Fruit fly (Drosophila melanogaster) whole organism, wandering third instar larva: ENCODE data around the gene CAH4.

Source experiments
- Abd-B ChIP-seq: fragments of >200 bp; optimal IDR thresholded peaks from 2 replicates; lab custom pipeline; 2017; ENCODE audit warnings: missing biosample characterization, missing genetic modification characterization
- CG32264 ChIP-seq: fragments of 200-800 bp; sonication (Bioruptor generic); optimal IDR thresholded peaks from 2 replicates; lab custom pipeline; 2016; ENCODE audit warnings: missing biosample characterization, missing genetic modification characterization
- CG9705 ChIP-seq: fragments of 200-800 bp; sonication (Bioruptor generic); optimal IDR thresholded peaks from 2 replicates; lab custom pipeline; 2018; ENCODE audit warnings: missing biosample characterization, mild to moderate bottlenecking, missing genetic modification characterization
- CrebA ChIP-seq: fragments of 200-800 bp; sonication (Bioruptor generic); optimal IDR thresholded peaks from 2 replicates; lab custom pipeline; 2016; ENCODE audit warnings: missing biosample characterization, mild to moderate bottlenecking, missing genetic modification characterization, borderline replicate concordance
- Dfd ChIP-seq: fragments of >200 bp; optimal IDR thresholded peaks from 2 replicates; lab custom pipeline; 2017; ENCODE audit warnings: missing biosample characterization, missing genetic modification characterization
- Dif ChIP-seq: fragments of 200-275, 200-300 bp; sonication (Bioruptor generic); optimal IDR thresholded peaks from 2 replicates; lab custom pipeline; 2018; ENCODE audit warnings: missing biosample characterization, missing genetic modification characterization; ENCODE audit not compliant: partially characterized antibody
- GATAd ChIP-seq: sonication (Bioruptor generic); optimal IDR thresholded peaks from 2 replicates; lab custom pipeline; 2016; ENCODE audit warnings: missing biosample characterization, missing genetic modification characterization
- HLH106 ChIP-seq: fragments of 200-800 bp; optimal IDR thresholded peaks from 3 replicates; lab custom pipeline; 2019; ENCODE audit warnings: missing biosample characterization, mild to moderate bottlenecking, missing genetic modification characterization, moderate library complexity
- Hnf4 ChIP-seq: fragments of 200-800 bp; sonication (Bioruptor generic); optimal IDR thresholded peaks from 2 replicates; lab custom pipeline; 2016; ENCODE audit warnings: missing biosample characterization, mild to moderate bottlenecking, missing genetic modification characterization
- Hr78 ChIP-seq: fragments of >200 bp; optimal IDR thresholded peaks from 2 replicates; lab custom pipeline; 2017; ENCODE audit warnings: missing biosample characterization, missing genetic modification characterization
- Hr83 ChIP-seq: fragments of 200-300 bp; sonication (Bioruptor generic); optimal IDR thresholded peaks from 2 replicates; lab custom pipeline; 2016; ENCODE audit warnings: missing biosample characterization, mild to moderate bottlenecking, missing genetic modification characterization, moderate library complexity; ENCODE audit not compliant: poor library complexity, severe bottlenecking
- Jra ChIP-seq: sonication (Bioruptor generic); optimal IDR thresholded peaks from 2 replicates; lab custom pipeline; 2016; ENCODE audit warnings: missing biosample characterization, missing genetic modification characterization
- Mio ChIP-seq: sonication (Bioruptor generic); optimal IDR thresholded peaks from 2 replicates; lab custom pipeline; 2016; ENCODE audit warnings: missing biosample characterization, missing genetic modification characterization
- Myc ChIP-seq: fragments of >200 bp; optimal IDR thresholded peaks from 2 replicates; lab custom pipeline; 2017
- N ChIP-seq: fragments of >200 bp; optimal IDR thresholded peaks from 2 replicates; lab custom pipeline; 2018; ENCODE audit warnings: missing biosample characterization, missing external identifiers, missing genetic modification characterization
- OdsH ChIP-seq: fragments of 200-800 bp; sonication (Bioruptor generic); optimal IDR thresholded peaks from 2 replicates; lab custom pipeline; 2016; ENCODE audit warnings: missing biosample characterization, mild to moderate bottlenecking, missing genetic modification characterization
- Rel ChIP-seq, 2 experiments: fragments of 200-800 bp; sonication (Bioruptor generic) in 1 of 2; optimal IDR thresholded peaks; 2 replicates in 1 of 2; 3 replicates in 1 of 2; lab custom pipeline; 2016 to 2019; ENCODE audit warnings: mild to moderate bottlenecking in 2 of 2, missing biosample characterization in 2 of 2, missing genetic modification characterization in 2 of 2, moderate library complexity in 1 of 2
- Sp1 ChIP-seq: fragments of 200-800 bp; sonication (Bioruptor generic); optimal IDR thresholded peaks from 3 replicates; lab custom pipeline; 2019; ENCODE audit warnings: missing biosample characterization, mild to moderate bottlenecking, missing genetic modification characterization, moderate library complexity
- Vsx2 ChIP-seq: fragments of 200-300, 225-300 bp; sonication (Bioruptor generic); optimal IDR thresholded peaks from 2 replicates; lab custom pipeline; 2018; ENCODE audit warnings: missing biosample characterization, missing genetic modification characterization; ENCODE audit not compliant: partially characterized antibody
- br ChIP-seq: fragments of 200-800 bp; sonication (Bioruptor generic); optimal IDR thresholded peaks from 2 replicates; lab custom pipeline; 2016; ENCODE audit warnings: missing biosample characterization, missing genetic modification characterization
- brk ChIP-seq: fragments of 200-800 bp; sonication (Bioruptor generic); optimal IDR thresholded peaks from 2 replicates; lab custom pipeline; 2016; ENCODE audit warnings: missing biosample characterization, mild to moderate bottlenecking, missing genetic modification characterization
- dl ChIP-seq, 2 experiments: fragments of 175-275, 200-275 bp in 1 of 2; fragments of 200-275 bp in 1 of 2; sonication (Bioruptor generic); optimal IDR thresholded peaks; lab custom pipeline; 2018; ENCODE audit warnings: mild to moderate bottlenecking in 2 of 2, missing biosample characterization in 2 of 2, missing genetic modification characterization in 2 of 2, moderate library complexity in 2 of 2; ENCODE audit not compliant: partially characterized antibody in 2 of 2, insufficient read depth in 1 of 2
- dmrt93B ChIP-seq: fragments of 200-800 bp; sonication (Bioruptor generic); optimal IDR thresholded peaks from 2 replicates; lab custom pipeline; 2018; ENCODE audit warnings: missing biosample characterization, mild to moderate bottlenecking, missing genetic modification characterization
- dsf ChIP-seq: sonication (Bioruptor generic); optimal IDR thresholded peaks from 2 replicates; lab custom pipeline; 2016; ENCODE audit warnings: missing biosample characterization, missing genetic modification characterization, borderline replicate concordance
- ey ChIP-seq: fragments of 200-800 bp; sonication (Bioruptor generic); optimal IDR thresholded peaks from 2 replicates; lab custom pipeline; 2016; ENCODE audit warnings: missing biosample characterization, missing genetic modification characterization
- foxo ChIP-seq, 2 experiments: fragments of 200-800 bp; sonication (Bioruptor generic); optimal IDR thresholded peaks; 2 replicates in 1 of 2; 3 replicates in 1 of 2; lab custom pipeline; 2016 to 2017; ENCODE audit warnings: missing biosample characterization in 2 of 2, missing genetic modification characterization in 2 of 2
- fru ChIP-seq: fragments of 200-800 bp; sonication (Bioruptor generic); optimal IDR thresholded peaks from 3 replicates; lab custom pipeline; 2016; ENCODE audit warnings: missing biosample characterization, mild to moderate bottlenecking, missing genetic modification characterization
- h ChIP-seq: fragments of 200-800 bp; sonication (Bioruptor generic); optimal IDR thresholded peaks from 3 replicates; lab custom pipeline; 2016; ENCODE audit warnings: missing biosample characterization, mild to moderate bottlenecking, missing genetic modification characterization
- jim ChIP-seq: fragments of 175-275, 200-325 bp; sonication (Bioruptor generic); optimal IDR thresholded peaks from 2 replicates; lab custom pipeline; 2016; ENCODE audit warnings: missing biosample characterization, mild to moderate bottlenecking, missing genetic modification characterization
- lola ChIP-seq: fragments of >200 bp; optimal IDR thresholded peaks from 2 replicates; lab custom pipeline; 2017; ENCODE audit warnings: missing biosample characterization, missing genetic modification characterization
- pan ChIP-seq: fragments of >200 bp; optimal IDR thresholded peaks from 2 replicates; lab custom pipeline; 2017
- psq ChIP-seq: fragments of 200-800 bp; sonication (Bioruptor generic); optimal IDR thresholded peaks from 3 replicates; lab custom pipeline; 2017; ENCODE audit warnings: missing biosample characterization, mild to moderate bottlenecking, missing genetic modification characterization, moderate library complexity
- rgr ChIP-seq: fragments of 200-800 bp; sonication (Bioruptor generic); optimal IDR thresholded peaks from 3 replicates; lab custom pipeline; 2016; ENCODE audit warnings: missing biosample characterization, mild to moderate bottlenecking, missing genetic modification characterization
- sage ChIP-seq: fragments of 200-800 bp; sonication (Bioruptor generic); optimal IDR thresholded peaks from 2 replicates; lab custom pipeline; 2016; ENCODE audit warnings: missing biosample characterization, mild to moderate bottlenecking, missing genetic modification characterization
- sv ChIP-seq: fragments of 200-800 bp; sonication (Bioruptor generic); optimal IDR thresholded peaks from 3 replicates; lab custom pipeline; 2016; ENCODE audit warnings: missing biosample characterization, missing genetic modification characterization
- tai ChIP-seq: sonication (Bioruptor generic); optimal IDR thresholded peaks from 2 replicates; lab custom pipeline; 2016; ENCODE audit warnings: missing biosample characterization, missing genetic modification characterization
- usp ChIP-seq: fragments of >200 bp; optimal IDR thresholded peaks from 2 replicates; lab custom pipeline; 2017; ENCODE audit warnings: missing biosample characterization, missing genetic modification characterization
- woc ChIP-seq: sonication (Bioruptor generic); optimal IDR thresholded peaks from 2 replicates; lab custom pipeline; 2016; ENCODE audit warnings: missing biosample characterization, mild to moderate bottlenecking, missing genetic modification characterization

Gene CAH4

dm6 chr3R:24809576-24810279, 47.6 kb downstream of the CAH4 start:
- TF ChIP-seq Dif (GFP tag; lab: Kevin White, UChicago) (no peak), sv (peak; percentile 35), h (GFP tag; lab: Kevin White, UChicago) (peak; percentile 72), Hr83 (peak; percentile 89), Hnf4 (GFP tag; lab: Kevin White, UChicago) (no peak), Sp1 (no peak), CG32264 (GFP tag; lab: Kevin White, UChicago) (peak; percentile 6), Abd-B (GFP tag; lab: Kevin White, UChicago) (no peak), Hr78 (GFP tag; lab: Kevin White, UChicago) (no peak), sage (no peak), rgr (peak; percentile 79), fru (no peak), CG9705 (GFP tag; lab: Kevin White, UChicago) (no peak), dsf (GFP tag; lab: Kevin White, UChicago) (no peak), dmrt93B (GFP tag; lab: Kevin White, UChicago) (no peak), Mio (no peak), OdsH (GFP tag; lab: Kevin White, UChicago) (peak; percentile 64), Rel (GFP tag; optimal IDR thresholded peaks at IDR 0.05; lab: Kevin White, UChicago) (no peak), Rel (tag; optimal IDR thresholded peaks at IDR 0.05; lab: Kevin White, UChicago) (no peak), pan (lab: Kevin White, UChicago) (no peak), HLH106 (tag; lab: Kevin White, UChicago) (no peak), foxo (GFP tag; optimal IDR thresholded peaks at IDR 0.05; lab: Kevin White, UChicago) (no peak), Vsx2 (no peak), tai (no peak), jim (GFP tag; lab: Kevin White, UChicago) (no peak), woc (no peak), Dfd (no peak), usp (GFP tag; lab: Kevin White, UChicago) (no peak), lola (GFP tag; lab: Kevin White, UChicago) (no peak), N (GFP tag; lab: Kevin White, UChicago) (no peak), GATAd (GFP tag; lab: Kevin White, UChicago) (no peak), psq (no peak), dl (GFP tag; optimal IDR thresholded peaks at IDR 0.05; lab: Kevin White, UChicago; ENCODE audit: insufficient read depth in 1 of 2, partially characterized antibody in 2 of 2) (no peak), Jra (no peak), ey (GFP tag; lab: Kevin White, UChicago) (no peak), brk (no peak), CrebA (no peak), Myc (lab: Kevin White, UChicago) (no peak), br (GFP tag; lab: Kevin White, UChicago) (peak; percentile 16)

- TF ChIP-seq jim (GFP tag; lab: Kevin White, UChicago) (no peak), foxo (GFP tag; optimal IDR thresholded peaks at IDR 0.05; lab: Kevin White, UChicago) (no peak), Hnf4 (GFP tag; lab: Kevin White, UChicago) (no peak), dsf (GFP tag; lab: Kevin White, UChicago) (no peak)
These were observed 50.0 kb downstream of the CAH4 start, which contains the start of gene CG6980 for dm6 chr3R:24807321-24807720. TSS of gene CG6980 (plus strand) at chr3R:24807621.
